Worm (Caenorhabditis elegans) whole organism, L3 larva: ENCODE results near the gene C15C8.6.

Experiments used
- ZK546.5 ChIP-seq: sonication (generic microtip); optimal IDR thresholded peaks from 2 replicates; lab custom pipeline; 2017; ENCODE audit warnings: missing biosample characterization, missing genetic modification characterization
- aly-2 ChIP-seq: fragments of 150-350 bp; optimal IDR thresholded peaks from 2 replicates; lab custom pipeline; 2014; ENCODE audit warnings: missing biosample characterization, missing genetic modification characterization
- ama-1 ChIP-seq: fragments of 150-350 bp; optimal IDR thresholded peaks from 2 replicates; lab custom pipeline; 2018
- ceh-82 ChIP-seq: fragments of 150-350 bp; optimal IDR thresholded peaks from 2 replicates; lab custom pipeline; 2014; ENCODE audit warnings: missing biosample characterization, missing genetic modification characterization
- egl-27 ChIP-seq: sonication (generic microtip); optimal IDR thresholded peaks from 4 replicates; lab custom pipeline; 2017; ENCODE audit warnings: missing biosample characterization, missing genetic modification reagents, missing genetic modification characterization
- elt-2 ChIP-seq: sonication (generic microtip); optimal IDR thresholded peaks from 2 replicates; lab custom pipeline; 2016; ENCODE audit warnings: missing genetic modification reagents, mild to moderate bottlenecking, missing genetic modification characterization, missing compliant biosample characterization
- fkh-2 ChIP-seq: fragments of 150-350 bp; optimal IDR thresholded peaks from 2 replicates; lab custom pipeline; 2014; ENCODE audit warnings: missing biosample characterization, missing genetic modification reagents, missing genetic modification characterization
- fos-1 ChIP-seq: fragments of 150-350 bp; optimal IDR thresholded peaks from 2 replicates; lab custom pipeline; 2014; ENCODE audit warnings: missing biosample characterization, missing genetic modification characterization
- hmg-11 ChIP-seq: sonication (generic microtip); optimal IDR thresholded peaks from 2 replicates; lab custom pipeline; 2016; ENCODE audit warnings: missing genetic modification characterization, missing compliant biosample characterization
- lin-39 ChIP-seq: fragments of 150-350 bp; optimal IDR thresholded peaks from 2 replicates; lab custom pipeline; 2018; ENCODE audit warnings: missing biosample characterization, missing genetic modification reagents, missing genetic modification characterization
- lsy-12 ChIP-seq: sonication (generic microtip); optimal IDR thresholded peaks from 2 replicates; lab custom pipeline; 2016; ENCODE audit warnings: mild to moderate bottlenecking, missing genetic modification characterization, missing compliant biosample characterization
- mdl-1 ChIP-seq: fragments of 150-350 bp; optimal IDR thresholded peaks from 2 replicates; lab custom pipeline; 2014; ENCODE audit warnings: missing biosample characterization, missing genetic modification characterization
- nfya-1 ChIP-seq: sonication (generic microtip); optimal IDR thresholded peaks from 2 replicates; lab custom pipeline; 2017; ENCODE audit warnings: missing genetic modification characterization, mild to moderate bottlenecking, missing compliant biosample characterization, antibody characterized with exemption, moderate library complexity; ENCODE audit not compliant: insufficient read depth
- nhr-11 ChIP-seq: fragments of 150-350 bp; optimal IDR thresholded peaks from 2 replicates; lab custom pipeline; 2014; ENCODE audit warnings: missing biosample characterization, missing genetic modification characterization
- nhr-12 ChIP-seq: fragments of 150-350 bp; optimal IDR thresholded peaks from 2 replicates; lab custom pipeline; 2014; ENCODE audit warnings: missing biosample characterization, missing genetic modification characterization
- nhr-23 ChIP-seq: fragments of 150-350 bp; optimal IDR thresholded peaks from 2 replicates; lab custom pipeline; 2014; ENCODE audit warnings: missing biosample characterization, missing genetic modification reagents, missing genetic modification characterization
- nhr-237 ChIP-seq: fragments of 150-350 bp; optimal IDR thresholded peaks from 2 replicates; lab custom pipeline; 2014; ENCODE audit warnings: missing biosample characterization, missing genetic modification characterization
- nhr-25 ChIP-seq: sonication (generic microtip); optimal IDR thresholded peaks from 2 replicates; lab custom pipeline; 2017; ENCODE audit warnings: missing biosample characterization, missing genetic modification characterization
- nhr-28 ChIP-seq: fragments of 150-350 bp; optimal IDR thresholded peaks from 2 replicates; lab custom pipeline; 2014; ENCODE audit warnings: missing biosample characterization, missing genetic modification characterization
- nhr-43 ChIP-seq: sonication (generic microtip); optimal IDR thresholded peaks from 2 replicates; lab custom pipeline; 2016; ENCODE audit warnings: mild to moderate bottlenecking, missing genetic modification characterization, missing compliant biosample characterization; ENCODE audit not compliant: poor library complexity, severe bottlenecking
- nhr-67 ChIP-seq: fragments of 150-350 bp; optimal IDR thresholded peaks from 2 replicates; lab custom pipeline; 2014; ENCODE audit warnings: missing biosample characterization, missing genetic modification characterization
- nhr-76 ChIP-seq: fragments of 150-350 bp; sonication (generic microtip); optimal IDR thresholded peaks from 5 replicates; lab custom pipeline; 2014; ENCODE audit warnings: missing biosample characterization, missing genetic modification characterization
- nhr-77 ChIP-seq: fragments of 150-350 bp; optimal IDR thresholded peaks from 2 replicates; lab custom pipeline; 2014; ENCODE audit warnings: missing biosample characterization, missing genetic modification characterization
- pha-4 ChIP-seq: fragments of 150-350 bp; optimal IDR thresholded peaks from 2 replicates; lab custom pipeline; 2014; ENCODE audit warnings: missing biosample characterization, missing genetic modification reagents, missing genetic modification characterization
- pqm-1 ChIP-seq: fragments of 150-350 bp; optimal IDR thresholded peaks from 2 replicates; lab custom pipeline; 2017; ENCODE audit warnings: missing biosample characterization, missing genetic modification characterization, inconsistent platforms
- skn-1 ChIP-seq: fragments of 150-350 bp; optimal IDR thresholded peaks from 2 replicates; lab custom pipeline; 2014; ENCODE audit warnings: missing biosample characterization, missing genetic modification characterization
- snpc-4 ChIP-seq: fragments of 150-350 bp; optimal IDR thresholded peaks from 2 replicates; lab custom pipeline; 2014; ENCODE audit warnings: missing biosample characterization, missing genetic modification characterization
- tbx-2 ChIP-seq: sonication (generic microtip); optimal IDR thresholded peaks from 2 replicates; lab custom pipeline; 2016; ENCODE audit warnings: mild to moderate bottlenecking, missing genetic modification characterization, missing compliant biosample characterization
- unc-39 ChIP-seq: sonication (generic microtip); optimal IDR thresholded peaks from 4 replicates; lab custom pipeline; 2017; ENCODE audit warnings: missing biosample characterization, missing genetic modification characterization
- zag-1 ChIP-seq: fragments of 150-350 bp; optimal IDR thresholded peaks from 2 replicates; lab custom pipeline; 2014; ENCODE audit warnings: missing biosample characterization, missing genetic modification characterization
- ztf-11 ChIP-seq: fragments of 150-350 bp; optimal IDR thresholded peaks from 2 replicates; lab custom pipeline; 2014; ENCODE audit warnings: missing biosample characterization, missing genetic modification characterization
- ztf-4 ChIP-seq: fragments of 150-350 bp; optimal IDR thresholded peaks from 2 replicates; lab custom pipeline; 2014; ENCODE audit warnings: missing biosample characterization, missing genetic modification characterization

The C15C8.6 gene

ce11 chrV:12792752-12793151 lies 41.4 kb upstream of the C15C8.6 start, which contains the start of gene ugt-5 (continued):
- TF ChIP-seq skn-1, result peak; percentile 68
- no peak for TF ChIP-seq nhr-12 (tag; lab: Kevin White, UChicago)

ce11 chrV:12790188-12790587 lies 38.8 kb upstream of the C15C8.6 start, which contains the start of gene srbc-43:
srbc-43 (minus strand) TSS chrV:12790518.
- TF ChIP-seq elt-2 (no peak), unc-39 (tag; lab: Kevin White, UChicago) (no peak), nhr-12 (tag; lab: Kevin White, UChicago) (no peak), nhr-43 (no peak), ZK546.5 (tag; lab: Kevin White, UChicago) (no peak), nhr-28 (tag; lab: Kevin White, UChicago) (no peak), ztf-4 (tag; lab: Kevin White, UChicago) (no peak)

- TF ChIP-seq nhr-76 (tag; lab: Kevin White, UChicago) (no peak), unc-39 (tag; lab: Kevin White, UChicago) (no peak)
Observed at ce11 chrV:12788451-12788850, 37.1 kb upstream of the C15C8.6 start, which contains the start of gene srbc-44. srbc-44 (minus strand) TSS chrV:12788551.

- TF ChIP-seq fkh-2 (tag; lab: Kevin White, UChicago) (no peak), nhr-25 (peak; percentile 44)
- TF ChIP-seq, all 47 proteins: peak for 1
Observed at ce11 chrV:12787026-12787425, 35.7 kb upstream of the C15C8.6 start, which contains the start of gene fkb-4. fkb-4 (minus strand) TSS chrV:12787126.

ce11 chrV:12786340-12786739 lies 35.0 kb upstream of the C15C8.6 start:
- TF ChIP-seq mdl-1 (tag; lab: Kevin White, UChicago) (no peak), aly-2 (tag; lab: Kevin White, UChicago) (no peak), egl-27 (tag; lab: Kevin White, UChicago) (no peak), ceh-82 (tag; lab: Kevin White, UChicago) (no peak), ama-1 (lab: Kevin White, UChicago) (no peak), ztf-4 (tag; lab: Kevin White, UChicago) (no peak), pqm-1 (tag; lab: Kevin White, UChicago) (no peak), lsy-12 (no peak), nhr-77 (tag; lab: Kevin White, UChicago) (no peak), nhr-67 (no peak), zag-1 (tag; lab: Kevin White, UChicago) (no peak), nhr-76 (tag; lab: Kevin White, UChicago) (no peak), nhr-237 (tag; lab: Kevin White, UChicago) (no peak), ZK546.5 (tag; lab: Kevin White, UChicago) (no peak), nhr-23 (tag; lab: Kevin White, UChicago) (no peak), fos-1 (no peak), nhr-11 (tag; lab: Kevin White, UChicago) (no peak)

ce11 chrV:12784861-12785260 lies 33.5 kb upstream of the C15C8.6 start, which contains the start of gene sre-20:
sre-20 (minus strand) TSS chrV:12784961.
- TF ChIP-seq ztf-11 (tag; lab: Kevin White, UChicago) (no peak), nhr-237 (tag; lab: Kevin White, UChicago) (no peak), hmg-11 (tag; lab: Kevin White, UChicago) (no peak)

ce11 chrV:12780248-12780647 lies 28.9 kb upstream of the C15C8.6 start:
- TF ChIP-seq pha-4, result peak; percentile 33
- peak; percentile 29 for TF ChIP-seq nhr-43
- peak; percentile 64 for TF ChIP-seq hmg-11 (tag; lab: Kevin White, UChicago)
- TF ChIP-seq lin-39, result peak; percentile 1
- TF ChIP-seq tbx-2 (tag; lab: Kevin White, UChicago), result peak; percentile 22
- TF ChIP-seq lsy-12, result peak; percentile 57
- TF ChIP-seq snpc-4 (tag; lab: Kevin White, UChicago), result no peak
- no peak for TF ChIP-seq unc-39 (tag; lab: Kevin White, UChicago)
- no peak for TF ChIP-seq mdl-1 (tag; lab: Kevin White, UChicago)
- no peak for TF ChIP-seq ama-1 (lab: Kevin White, UChicago)
- TF ChIP-seq nfya-1 (tag; lab: Kevin White, UChicago), result peak; percentile 49
- no peak for TF ChIP-seq fkh-2 (tag; lab: Kevin White, UChicago)
- TF ChIP-seq ceh-82 (tag; lab: Kevin White, UChicago), result peak; percentile 35
- TF ChIP-seq pqm-1 (tag; lab: Kevin White, UChicago), result peak; percentile 7
- TF ChIP-seq elt-2, result peak; percentile 28
- no peak for TF ChIP-seq nhr-12 (tag; lab: Kevin White, UChicago)
